Worm (Caenorhabditis elegans): ENCODE measurements around the gene cgt-2.

DNA sequence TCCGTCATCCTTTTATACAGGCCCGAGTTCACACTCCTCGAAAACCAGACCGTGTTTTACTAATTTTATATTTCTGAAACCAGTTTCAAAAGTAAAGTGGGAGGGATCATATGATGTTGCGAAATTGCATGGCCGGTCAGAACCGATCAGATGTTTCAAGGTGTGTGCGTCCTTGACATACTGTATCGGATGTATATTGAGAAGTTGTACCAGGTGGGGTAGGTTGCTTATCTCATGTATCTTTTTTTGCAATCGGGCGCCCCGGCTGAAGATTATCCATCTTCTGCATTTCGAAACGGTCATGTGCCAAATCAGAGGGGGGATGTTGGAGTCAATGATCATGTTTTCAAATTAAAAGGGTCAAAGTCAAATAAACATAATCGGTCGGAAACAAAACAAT lies 10.3 kb upstream of the cgt-2 start, which contains the start of gene T23E7.6:
- no peak for TF ChIP-seq ceh-62 (tag; optimal IDR thresholded peaks at IDR 0.05)
- TF ChIP-seq nhr-10 (tag; optimal IDR thresholded peaks at IDR 0.05), result no peak
- TF ChIP-seq nhr-11 (tag; optimal IDR thresholded peaks at IDR 0.05), result no peak
- no peak for TF ChIP-seq Y48G9A.11 (GFP tag; IDR thresholded peaks at IDR 0.05)

Measured in whole organism, L4 larva.